Worm (Caenorhabditis elegans): ENCODE measurements around the gene cogc-8.

- TF ChIP-seq lin-39 (tag; optimal IDR thresholded peaks at IDR 0.05) (no peak), sma-3 (GFP tag; optimal IDR thresholded peaks at IDR 0.05) (no peak), sem-4 (tag; optimal IDR thresholded peaks at IDR 0.05) (no peak), ZK546.5 (tag; optimal IDR thresholded peaks at IDR 0.05) (no peak), egl-27 (tag; optimal IDR thresholded peaks at IDR 0.05) (no peak), ceh-82 (tag; optimal IDR thresholded peaks at IDR 0.05) (no peak), nhr-11 (tag; optimal IDR thresholded peaks at IDR 0.05) (no peak)
Observed at ce11 chrIV:237350-237749, 2.9 kb upstream of the cogc-8 start, which contains the start of gene ints-13.
